Worm (Caenorhabditis elegans) whole organism, L4 larva: ENCODE data around the gene act-2.
A peak's percentile ranks its signal among the peaks of the same experiment; 100 is the strongest.

Experiments used
- F37D6.2 ChIP-seq: sonication (generic microtip); optimal IDR thresholded peaks from 2 replicates; lab custom pipeline; 2016; ENCODE audit warnings: mild to moderate bottlenecking, missing genetic modification characterization, missing compliant biosample characterization
- F44E2.7 ChIP-seq: fragments of 200-800 bp; sonication (Bioruptor generic); IDR thresholded peaks from 2 replicates; pipeline ENCODE4 v2.1.2; 2022; ENCODE audit warnings: missing genetic modification characterization, missing compliant biosample characterization
- T20F7.1 ChIP-seq: fragments of 200-800 bp; sonication (Bioruptor generic); optimal IDR thresholded peaks from 2 replicates; lab custom pipeline; 2018; ENCODE audit warnings: mild to moderate bottlenecking, missing genetic modification characterization, missing compliant biosample characterization
- T26A8.4 ChIP-seq: fragments of 200-800 bp; sonication (Bioruptor generic); IDR thresholded peaks from 2 replicates; pipeline ENCODE4 v1.3.6; 2022; ENCODE audit warnings: missing genetic modification characterization, missing compliant biosample characterization
- Y48G9A.11 ChIP-seq: fragments of 200-800 bp; sonication (Bioruptor generic); IDR thresholded peaks from 2 replicates; pipeline ENCODE4 v1.3.6; 2022; ENCODE audit warnings: missing genetic modification reagents, missing genetic modification characterization, missing compliant biosample characterization
- aha-1 ChIP-seq: fragments of 150-350 bp; peaks from one replicate; lab custom pipeline; 2014; ENCODE audit warnings: missing biosample characterization, missing genetic modification characterization
- ama-1 ChIP-seq: fragments of 150-350 bp; optimal IDR thresholded peaks from 2 replicates; lab custom pipeline; 2014; ENCODE audit warnings: inconsistent platforms, mixed read lengths
- attf-4 ChIP-seq: sonication (generic microtip); optimal IDR thresholded peaks from 3 replicates; lab custom pipeline; 2017; ENCODE audit warnings: missing biosample characterization, missing genetic modification characterization
- ceh-20 ChIP-seq: fragments of 200-800 bp; sonication (Bioruptor generic); IDR thresholded peaks from 2 replicates; pipeline ENCODE4 v1.3.6; 2022; ENCODE audit warnings: missing genetic modification reagents, missing genetic modification characterization, missing compliant biosample characterization
- ceh-82 ChIP-seq: sonication (generic microtip); optimal IDR thresholded peaks from 2 replicates; lab custom pipeline; 2017; ENCODE audit warnings: missing biosample characterization, missing genetic modification characterization
- ces-1 ChIP-seq: fragments of 150-350 bp; sonication (generic microtip); optimal IDR thresholded peaks from 4 replicates; lab custom pipeline; 2014; ENCODE audit warnings: missing biosample characterization, missing genetic modification reagents, missing genetic modification characterization
- cey-2 ChIP-seq: sonication (generic microtip); optimal IDR thresholded peaks from 3 replicates; lab custom pipeline; 2017; ENCODE audit warnings: missing genetic modification characterization, mild to moderate bottlenecking, missing compliant biosample characterization, antibody characterized with exemption, borderline replicate concordance; ENCODE audit not compliant: insufficient read depth
- daf-16 ChIP-seq, 3 experiments: sonication (generic microtip); optimal IDR thresholded peaks; 2 replicates each; lab custom pipeline; 2016 to 2017; ENCODE audit warnings: missing genetic modification characterization in 3 of 3, missing genetic modification reagents in 3 of 3, mild to moderate bottlenecking in 2 of 3, missing compliant biosample characterization in 2 of 3, missing biosample characterization in 1 of 3, moderate library complexity in 1 of 3
- daf-19 ChIP-seq: fragments of 200-800 bp; sonication (Bioruptor generic); conservative IDR thresholded peaks from 2 replicates; pipeline ENCODE4 v1.3.6; 2022; ENCODE audit warnings: missing genetic modification characterization, missing compliant biosample characterization
- dmd-6 ChIP-seq: fragments of 200-800 bp; sonication (Bioruptor generic); IDR thresholded peaks from 2 replicates; pipeline ENCODE4 v1.3.6; 2022; ENCODE audit warnings: missing genetic modification reagents, missing genetic modification characterization, missing compliant biosample characterization
- dmd-9 ChIP-seq: fragments of 200-800 bp; sonication (Bioruptor generic); IDR thresholded peaks from 2 replicates; pipeline ENCODE4 v1.3.6; 2022; ENCODE audit warnings: missing genetic modification reagents, missing genetic modification characterization, missing compliant biosample characterization
- dpl-1 ChIP-seq: fragments of 150-350 bp; optimal IDR thresholded peaks from 2 replicates; lab custom pipeline; 2014; ENCODE audit warnings: missing biosample characterization, missing genetic modification reagents, missing genetic modification characterization
- dve-1 ChIP-seq: sonication (generic microtip); optimal IDR thresholded peaks from 2 replicates; lab custom pipeline; 2017; ENCODE audit warnings: antibody characterized with exemption, mild to moderate bottlenecking, missing genetic modification characterization, missing compliant biosample characterization; ENCODE audit not compliant: insufficient read depth
- egl-43 ChIP-seq: fragments of 200-800 bp; sonication (Bioruptor generic); IDR thresholded peaks from 2 replicates; pipeline ENCODE4 v1.3.6; 2022; ENCODE audit warnings: missing genetic modification reagents, missing genetic modification characterization, missing compliant biosample characterization
- fkh-10 ChIP-seq: fragments of 150-350 bp; optimal IDR thresholded peaks from 2 replicates; lab custom pipeline; 2014; ENCODE audit warnings: missing biosample characterization, missing genetic modification reagents, missing genetic modification characterization
- fos-1 ChIP-seq: fragments of 150-350 bp; optimal IDR thresholded peaks from 2 replicates; lab custom pipeline; 2014; ENCODE audit warnings: missing biosample characterization, missing genetic modification characterization
- hlh-11 ChIP-seq: fragments of 200-800 bp; sonication (Bioruptor generic); optimal IDR thresholded peaks from 2 replicates; lab custom pipeline; 2018; ENCODE audit warnings: mild to moderate bottlenecking, missing genetic modification characterization, missing compliant biosample characterization
- hlh-30 ChIP-seq: sonication (generic microtip); optimal IDR thresholded peaks from 2 replicates; lab custom pipeline; 2017; ENCODE audit warnings: antibody characterized with exemption, mild to moderate bottlenecking, missing genetic modification characterization, missing compliant biosample characterization; ENCODE audit not compliant: insufficient read depth
- lsy-2 ChIP-seq, 2 experiments: fragments of 150-350 bp in 1 of 2; sonication (generic microtip) in 1 of 2; optimal IDR thresholded peaks; 2 replicates each; lab custom pipeline; 2014 to 2017; ENCODE audit warnings: missing biosample characterization in 2 of 2, missing genetic modification characterization in 2 of 2
- madf-9 ChIP-seq: fragments of 200-800 bp; sonication (Bioruptor generic); conservative IDR thresholded peaks from 2 replicates; pipeline ENCODE4 v1.3.6; 2022; ENCODE audit warnings: missing genetic modification reagents, missing genetic modification characterization, missing compliant biosample characterization
- mdl-1 ChIP-seq, 2 experiments: fragments of 150-350 bp in 1 of 2; sonication (generic microtip) in 1 of 2; optimal IDR thresholded peaks; 2 replicates each; lab custom pipeline; 2014 to 2017; ENCODE audit warnings: missing biosample characterization in 2 of 2, missing genetic modification characterization in 2 of 2
- mep-1 ChIP-seq: fragments of 150-350 bp; sonication (generic microtip); optimal IDR thresholded peaks from 3 replicates; lab custom pipeline; 2014; ENCODE audit warnings: missing biosample characterization, missing genetic modification characterization
- mes-2 ChIP-seq: sonication (generic microtip); optimal IDR thresholded peaks from 2 replicates; lab custom pipeline; 2016; ENCODE audit warnings: missing genotype, mild to moderate bottlenecking, missing genetic modification characterization, missing compliant biosample characterization; ENCODE audit not compliant: poor library complexity, severe bottlenecking
- mxl-3 ChIP-seq: fragments of 200-800 bp; sonication (Bioruptor generic); optimal IDR thresholded peaks from 2 replicates; lab custom pipeline; 2018; ENCODE audit warnings: mild to moderate bottlenecking, missing genetic modification characterization, missing compliant biosample characterization
- nhr-11 ChIP-seq: fragments of 150-350 bp; optimal IDR thresholded peaks from 2 replicates; lab custom pipeline; 2014; ENCODE audit warnings: missing biosample characterization, missing genetic modification characterization
- nhr-28 ChIP-seq: fragments of 150-350 bp; optimal IDR thresholded peaks from 2 replicates; lab custom pipeline; 2014; ENCODE audit warnings: missing biosample characterization, missing genetic modification characterization
- nhr-42 ChIP-seq: fragments of 200-800 bp; sonication (Bioruptor generic); IDR thresholded peaks from 2 replicates; pipeline ENCODE4 v1.3.6; 2022; ENCODE audit warnings: missing genetic modification characterization, missing compliant biosample characterization
- nhr-48 ChIP-seq: sonication (generic microtip); optimal IDR thresholded peaks from 2 replicates; lab custom pipeline; 2016; ENCODE audit warnings: mild to moderate bottlenecking, missing genetic modification characterization, missing compliant biosample characterization
- nhr-76 ChIP-seq: fragments of 150-350 bp; optimal IDR thresholded peaks from 2 replicates; lab custom pipeline; 2014; ENCODE audit warnings: missing biosample characterization, missing genetic modification characterization
- nhr-77 ChIP-seq: fragments of 150-350 bp; optimal IDR thresholded peaks from 2 replicates; lab custom pipeline; 2014; ENCODE audit warnings: missing biosample characterization, missing genetic modification characterization
- php-3 ChIP-seq: fragments of 200-800 bp; sonication (Bioruptor generic); IDR thresholded peaks from 2 replicates; pipeline ENCODE4 v1.3.6; 2022; ENCODE audit warnings: missing genetic modification reagents, missing genetic modification characterization, missing compliant biosample characterization
- pqm-1 ChIP-seq: sonication (generic microtip); optimal IDR thresholded peaks from 2 replicates; lab custom pipeline; 2017; ENCODE audit warnings: missing biosample characterization, missing genetic modification characterization
- saeg-2 ChIP-seq: fragments of 200-800 bp; sonication (Bioruptor generic); IDR thresholded peaks from 2 replicates; pipeline ENCODE4 v1.3.6; 2022; ENCODE audit warnings: missing genetic modification reagents, missing genetic modification characterization, missing compliant biosample characterization
- set-16 ChIP-seq: fragments of 200-800 bp; sonication (Bioruptor generic); IDR thresholded peaks from 2 replicates; pipeline ENCODE4 v1.3.6; 2022; ENCODE audit warnings: missing genetic modification reagents, missing genetic modification characterization, missing compliant biosample characterization
- snpc-1.2 ChIP-seq: fragments of 200-800 bp; sonication (Bioruptor generic); IDR thresholded peaks from 2 replicates; pipeline ENCODE4 v1.3.6; 2022; ENCODE audit warnings: missing genetic modification reagents, missing genetic modification characterization, missing compliant biosample characterization
- tag-97 ChIP-seq: fragments of 200-800 bp; sonication (Bioruptor generic); IDR thresholded peaks from 2 replicates; pipeline ENCODE4 v1.3.6; 2022; ENCODE audit warnings: missing genetic modification characterization, missing compliant biosample characterization
- tra-1 ChIP-seq: fragments of 200-800 bp; sonication (Bioruptor generic); IDR thresholded peaks from 2 replicates; pipeline ENCODE4 v1.3.6; 2022; ENCODE audit warnings: missing genetic modification reagents, missing genetic modification characterization, missing compliant biosample characterization
- unc-130 ChIP-seq: sonication (generic microtip); optimal IDR thresholded peaks from 2 replicates; lab custom pipeline; 2016; ENCODE audit warnings: missing genetic modification reagents, missing genetic modification characterization, missing compliant biosample characterization
- unc-62 ChIP-seq, 3 experiments: fragments of 150-350 bp in 1 of 3; sonication (generic microtip); optimal IDR thresholded peaks in 2 of 3; peaks in 1 of 3; 1 replicate in 1 of 3; 2 replicates in 2 of 3; lab custom pipeline; 2014 to 2017; ENCODE audit warnings: missing biosample characterization in 3 of 3, missing genetic modification characterization in 3 of 3, missing genetic modification reagents in 3 of 3, missing genotype in 1 of 3
- zip-11 ChIP-seq: fragments of 200-800 bp; sonication (Bioruptor generic); IDR thresholded peaks from 2 replicates; pipeline ENCODE4 v1.3.6; 2022; ENCODE audit warnings: missing genetic modification characterization, missing compliant biosample characterization
- ztf-11 ChIP-seq: fragments of 150-350 bp; optimal IDR thresholded peaks from 2 replicates; lab custom pipeline; 2014; ENCODE audit warnings: missing biosample characterization, missing genetic modification characterization
- ztf-7 ChIP-seq: fragments of 150-350 bp; optimal IDR thresholded peaks from 2 replicates; lab custom pipeline; 2014; ENCODE audit warnings: missing biosample characterization, missing genetic modification characterization

The act-2 gene

DNA sequence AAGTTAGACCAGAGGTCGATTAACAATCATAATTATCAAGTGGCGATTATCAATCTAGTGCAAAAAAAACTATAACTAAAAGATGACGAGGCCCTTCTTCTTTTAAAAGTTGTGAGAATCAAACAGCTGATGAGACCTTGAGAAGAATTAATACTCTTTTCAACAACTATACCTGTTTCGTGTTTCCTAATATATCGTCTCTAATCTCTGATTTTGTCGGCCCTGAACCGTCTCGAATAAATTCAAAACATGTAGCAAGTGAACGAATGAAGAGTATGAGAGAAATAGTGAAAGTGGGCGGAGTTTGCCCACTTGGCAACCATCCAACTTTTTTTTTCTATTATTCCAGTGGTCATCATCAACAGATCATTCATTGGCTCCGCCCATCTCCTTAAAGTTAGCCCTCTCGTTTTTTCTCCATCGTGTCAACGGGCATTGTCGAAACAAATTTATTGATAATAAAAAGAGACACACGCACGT, 9.6 kb upstream of the act-2 start, which contains the start of gene Y42A5A.1:
Gene Y42A5A.1 (plus strand): TSS at position 430 of the 480 bp plus-strand sequence.
- TF ChIP-seq dmd-9 (no peak), tag-97 (GFP tag; lab: Robert Waterston, UW) (no peak), ces-1 (GFP tag; lab: Kevin White, UChicago) (no peak), Y48G9A.11 (GFP tag; lab: Robert Waterston, UW) (no peak), attf-4 (tag; lab: Kevin White, UChicago) (no peak), lsy-2 (tag; optimal IDR thresholded peaks at IDR 0.05; lab: Kevin White, UChicago) (no peak), zip-11 (no peak), daf-16 (GFP tag; optimal IDR thresholded peaks at IDR 0.05; lab: Kevin White, UChicago) (no peak), daf-16 (tag; optimal IDR thresholded peaks at IDR 0.05; lab: Kevin White, UChicago) (no peak), saeg-2 (GFP tag; lab: Robert Waterston, UW) (no peak), fos-1 (tag; lab: Kevin White, UChicago) (no peak), nhr-11 (tag; lab: Kevin White, UChicago) (no peak), daf-19 (no peak), dve-1 (tag; lab: Kevin White, UChicago) (no peak), ceh-82 (tag; lab: Kevin White, UChicago) (no peak), F37D6.2 (no peak)

DNA sequence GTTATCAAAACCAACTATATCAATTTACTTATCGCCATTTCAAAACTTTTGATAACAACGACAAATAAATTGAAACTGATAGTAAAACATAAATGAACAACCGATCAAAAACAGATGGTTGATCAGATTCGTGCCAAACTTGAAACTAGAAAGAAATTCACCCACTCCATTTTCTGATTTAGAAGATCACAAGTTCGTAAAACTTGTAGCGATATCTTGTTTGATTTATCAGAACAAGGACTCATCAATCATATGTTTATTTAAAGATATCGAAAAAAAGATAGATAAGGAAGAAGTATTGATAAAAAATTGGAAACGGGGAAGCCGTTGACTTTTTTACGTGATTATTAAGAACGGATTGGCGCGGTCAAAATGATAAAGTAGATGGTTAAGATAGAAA, 9.2 kb upstream of the act-2 start:
- peak; percentile 54 for TF ChIP-seq pqm-1
- TF ChIP-seq F44E2.7 (GFP tag; lab: Robert Waterston, UW): no peak
- peak; percentile 74 for TF ChIP-seq tra-1 (GFP tag; lab: Robert Waterston, UW)
- peak; percentile 55 for TF ChIP-seq aha-1 (tag; lab: Kevin White, UChicago)
- peak; percentile 33; the same call in 1 of the 2 replicates for TF ChIP-seq php-3 (GFP tag; lab: Robert Waterston, UW)
- TF ChIP-seq mdl-1 (tag; optimal IDR thresholded peaks at IDR 0.05; lab: Kevin White, UChicago): peak in 1 of 2 experiments; percentile 15
- TF ChIP-seq nhr-42: no peak
- TF ChIP-seq cey-2 (tag; lab: Kevin White, UChicago): peak; percentile 73
- no peak for TF ChIP-seq egl-43 (GFP tag; lab: Robert Waterston, UW)
- TF ChIP-seq hlh-11 (tag; lab: Kevin White, UChicago): peak; percentile 36
- peak; percentile 61 for TF ChIP-seq nhr-28 (tag; lab: Kevin White, UChicago)
- TF ChIP-seq unc-130: no peak
- TF ChIP-seq ceh-82 (tag; lab: Kevin White, UChicago): no peak
- TF ChIP-seq hlh-30 (tag; lab: Kevin White, UChicago): peak; percentile 4
- TF ChIP-seq ceh-20 (GFP tag; lab: Robert Waterston, UW): peak; percentile 64; the same call in 1 of the 2 replicates
- TF ChIP-seq T20F7.1: peak; percentile 25
- peak; percentile 58 for TF ChIP-seq dmd-6
- peak; percentile 0 for TF ChIP-seq nhr-48
- no peak for TF ChIP-seq ztf-7 (tag; lab: Kevin White, UChicago)

DNA sequence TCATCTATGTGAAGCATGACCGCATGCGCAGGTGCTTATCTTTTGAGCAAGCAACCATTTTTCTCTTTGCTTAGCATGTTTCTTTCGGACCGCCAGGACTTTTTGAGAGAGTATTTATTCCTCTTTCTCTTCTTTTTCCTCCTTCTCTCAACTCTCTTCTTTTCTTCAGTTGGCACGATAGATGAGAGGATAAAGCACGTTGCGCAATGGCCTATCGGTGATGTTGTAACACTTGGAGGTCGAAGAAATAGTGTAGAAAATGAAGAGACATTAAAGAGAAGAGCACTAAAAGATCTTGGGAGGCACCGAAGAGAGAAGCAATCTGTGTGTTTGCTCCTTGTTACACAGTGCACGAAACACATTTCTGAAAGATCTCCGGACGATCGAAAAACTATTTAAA, 5.7 kb upstream of the act-2 start:
- peak; percentile 55 for TF ChIP-seq mxl-3 (GFP tag; lab: Kevin White, UChicago)
- peak; percentile 66 for TF ChIP-seq nhr-11 (tag; lab: Kevin White, UChicago)
- no peak for TF ChIP-seq set-16 (GFP tag; lab: Robert Waterston, UW)
- no peak for TF ChIP-seq ztf-11 (tag; lab: Kevin White, UChicago)
- TF ChIP-seq aha-1 (tag; lab: Kevin White, UChicago): peak; percentile 55
- peak in 1 of 2 experiments; percentile 45 for TF ChIP-seq unc-62 (GFP tag; optimal IDR thresholded peaks at IDR 0.05 in 1 of 2; lab: Kevin White, UChicago)
- TF ChIP-seq unc-62 (tag; optimal IDR thresholded peaks at IDR 0.05; lab: Kevin White, UChicago): no peak
- no peak for TF ChIP-seq tag-97 (GFP tag; lab: Robert Waterston, UW)
- no peak for TF ChIP-seq fkh-10 (GFP tag; lab: Kevin White, UChicago)
- no peak for TF ChIP-seq madf-9 (GFP tag; lab: Robert Waterston, UW)
- no peak for TF ChIP-seq saeg-2 (GFP tag; lab: Robert Waterston, UW)
- no peak for TF ChIP-seq T26A8.4 (GFP tag; lab: Robert Waterston, UW)
- TF ChIP-seq ama-1 (lab: Kevin White, UChicago): no peak
- no peak for TF ChIP-seq attf-4 (tag; lab: Kevin White, UChicago)
- peak in 1 of 2 experiments; percentile 20 for TF ChIP-seq mdl-1 (tag; optimal IDR thresholded peaks at IDR 0.05; lab: Kevin White, UChicago)
- TF ChIP-seq nhr-76 (tag; lab: Kevin White, UChicago): no peak
- TF ChIP-seq snpc-1.2: no peak
- peak; percentile 24 for TF ChIP-seq mes-2
- TF ChIP-seq hlh-30 (tag; lab: Kevin White, UChicago): peak; percentile 33
- no peak for TF ChIP-seq nhr-77 (tag; lab: Kevin White, UChicago)
- TF ChIP-seq tra-1 (GFP tag; lab: Robert Waterston, UW): no peak
- no peak for TF ChIP-seq mep-1 (tag; lab: Kevin White, UChicago)
- TF ChIP-seq dpl-1 (GFP tag; lab: Kevin White, UChicago): no peak
